Fruit fly (Drosophila melanogaster) whole organism, embryonic: ENCODE results near the gene Vps53.

Source experiments
- Abd-B ChIP-seq: fragments of 200-800 bp; sonication (Bioruptor generic); optimal IDR thresholded peaks from 2 replicates; lab custom pipeline; 2018; ENCODE audit warnings: missing biosample characterization, mild to moderate bottlenecking, missing genetic modification characterization, moderate library complexity
- Atf3 ChIP-seq: fragments of 200-800 bp; sonication (Bioruptor generic); optimal IDR thresholded peaks from 3 replicates; lab custom pipeline; 2016; ENCODE audit warnings: missing biosample characterization, missing genetic modification characterization
- CG11085 ChIP-seq: fragments of 200-800 bp; sonication (Bioruptor generic); IDR thresholded peaks from 2 replicates; pipeline ENCODE4 v1.3.6; 2022; ENCODE audit warnings: missing biosample characterization, missing genetic modification characterization
- CG15011 ChIP-seq: fragments of 200-800 bp; sonication (Bioruptor generic); optimal IDR thresholded peaks from 3 replicates; lab custom pipeline; 2018; ENCODE audit warnings: missing biosample characterization, mild to moderate bottlenecking, missing genetic modification characterization
- CG15479 ChIP-seq: fragments of 200-800 bp; sonication (Bioruptor generic); optimal IDR thresholded peaks from 3 replicates; lab custom pipeline; 2019; ENCODE audit warnings: missing biosample characterization, mild to moderate bottlenecking, missing genetic modification characterization, moderate library complexity
- CG16813 ChIP-seq: fragments of 200-800 bp; sonication (Bioruptor generic); IDR thresholded peaks from 3 replicates; pipeline ENCODE4 v1.3.6; 2022; ENCODE audit warnings: missing biosample characterization, missing genetic modification characterization; ENCODE audit not compliant: partially characterized antibody
- CG16863 ChIP-seq: fragments of 200-800 bp; sonication (Bioruptor generic); optimal IDR thresholded peaks from 3 replicates; lab custom pipeline; 2016; ENCODE audit warnings: missing biosample characterization, missing genetic modification characterization
- CG17186 ChIP-seq: fragments of 200-800 bp; sonication (Bioruptor generic); optimal IDR thresholded peaks from 3 replicates; lab custom pipeline; 2017; ENCODE audit warnings: missing biosample characterization, missing genetic modification reagents, missing genetic modification characterization
- CG17359 ChIP-seq: fragments of 200-800 bp; sonication (Bioruptor generic); optimal IDR thresholded peaks from 3 replicates; lab custom pipeline; 2018; ENCODE audit warnings: missing biosample characterization, mild to moderate bottlenecking, missing genetic modification characterization, moderate library complexity
- CG17802 ChIP-seq: fragments of 200-800 bp; sonication (Bioruptor generic); optimal IDR thresholded peaks from 2 replicates; lab custom pipeline; 2018; ENCODE audit warnings: missing biosample characterization, mild to moderate bottlenecking, missing genetic modification characterization, moderate library complexity
- CG2116 ChIP-seq: fragments of 200-800 bp; sonication (Bioruptor generic); optimal IDR thresholded peaks from 3 replicates; lab custom pipeline; 2018; ENCODE audit warnings: missing biosample characterization, mild to moderate bottlenecking, missing genetic modification characterization
- CG33213 ChIP-seq: fragments of 200-800 bp; sonication (Bioruptor generic); optimal IDR thresholded peaks from 3 replicates; lab custom pipeline; 2016; ENCODE audit warnings: missing biosample characterization, missing genetic modification characterization
- CG43689 ChIP-seq: fragments of 200-800 bp; sonication (Bioruptor generic); IDR thresholded peaks from 2 replicates; pipeline ENCODE4 v1.3.6; 2022; ENCODE audit warnings: missing biosample characterization, missing genetic modification characterization
- CG6765 ChIP-seq: fragments of 200-800 bp; sonication (Bioruptor generic); optimal IDR thresholded peaks from 3 replicates; lab custom pipeline; 2017; ENCODE audit warnings: missing biosample characterization, mild to moderate bottlenecking, missing genetic modification characterization
- CG7745 ChIP-seq: fragments of 200-800 bp; sonication (Bioruptor generic); optimal IDR thresholded peaks from 2 replicates; lab custom pipeline; 2018; ENCODE audit warnings: missing biosample characterization, mild to moderate bottlenecking, missing genetic modification characterization, moderate library complexity
- CG8359 ChIP-seq: fragments of 200-800 bp; sonication (Bioruptor generic); optimal IDR thresholded peaks from 2 replicates; lab custom pipeline; 2017; ENCODE audit warnings: missing biosample characterization, mild to moderate bottlenecking, missing genetic modification characterization, borderline replicate concordance
- CG9437 ChIP-seq: fragments of 200-800 bp; sonication (Bioruptor generic); optimal IDR thresholded peaks from 2 replicates; lab custom pipeline; 2018; ENCODE audit warnings: missing biosample characterization, mild to moderate bottlenecking, missing genetic modification characterization
- CG9727 ChIP-seq: fragments of 200-800 bp; sonication (Bioruptor generic); optimal IDR thresholded peaks from 3 replicates; lab custom pipeline; 2017; ENCODE audit warnings: missing biosample characterization, mild to moderate bottlenecking, missing genetic modification characterization
- Deaf1 ChIP-seq: fragments of 200-800 bp; optimal IDR thresholded peaks from 3 replicates; lab custom pipeline; 2019; ENCODE audit warnings: missing biosample characterization, mild to moderate bottlenecking, missing genetic modification characterization, moderate library complexity
- Dfd ChIP-seq, 2 experiments: fragments of >200 bp; optimal IDR thresholded peaks; 2 replicates each; lab custom pipeline; 2017; ENCODE audit warnings: missing biosample characterization in 2 of 2, missing genetic modification characterization in 2 of 2
- Fer2 ChIP-seq: fragments of 200-800 bp; sonication (Bioruptor generic); optimal IDR thresholded peaks from 2 replicates; lab custom pipeline; 2018; ENCODE audit warnings: missing biosample characterization, mild to moderate bottlenecking, missing genetic modification characterization, moderate library complexity
- Fer3 ChIP-seq: fragments of 200-800 bp; sonication (Bioruptor generic); optimal IDR thresholded peaks from 2 replicates; lab custom pipeline; 2018; ENCODE audit warnings: missing biosample characterization, mild to moderate bottlenecking, missing genetic modification characterization, moderate library complexity
- HLH54F ChIP-seq: fragments of 200-800 bp; sonication (Bioruptor generic); optimal IDR thresholded peaks from 3 replicates; lab custom pipeline; 2016; ENCODE audit warnings: missing biosample characterization, missing genetic modification characterization
- Hmx ChIP-seq: fragments of 200-800 bp; sonication (Bioruptor generic); optimal IDR thresholded peaks from 2 replicates; lab custom pipeline; 2016; ENCODE audit warnings: missing biosample characterization, missing genetic modification characterization
- NfI ChIP-seq: fragments of 200-800 bp; sonication (Bioruptor generic); optimal IDR thresholded peaks from 3 replicates; lab custom pipeline; 2018; ENCODE audit warnings: missing biosample characterization, mild to moderate bottlenecking, missing genetic modification characterization, moderate library complexity
- Optix ChIP-seq: fragments of 200-800 bp; sonication (Bioruptor generic); IDR thresholded peaks from 3 replicates; pipeline ENCODE4 v1.3.6; 2022; ENCODE audit warnings: missing biosample characterization, missing genetic modification characterization
- Scr ChIP-seq: fragments of 200-800 bp; sonication (Bioruptor generic); IDR thresholded peaks from 2 replicates; pipeline ENCODE4 v1.3.6; 2022; ENCODE audit warnings: missing biosample characterization, missing genetic modification characterization; ENCODE audit not compliant: partially characterized antibody
- Six4 ChIP-seq: fragments of 200-800 bp; sonication (Bioruptor generic); optimal IDR thresholded peaks from 2 replicates; lab custom pipeline; 2016; ENCODE audit warnings: missing biosample characterization, missing genetic modification characterization
- Tbp ChIP-seq: fragments of >200 bp; optimal IDR thresholded peaks from 2 replicates; lab custom pipeline; 2018; ENCODE audit warnings: missing biosample characterization, missing genetic modification characterization
- Usf ChIP-seq: fragments of 200-800 bp; sonication (Bioruptor generic); optimal IDR thresholded peaks from 2 replicates; lab custom pipeline; 2017; ENCODE audit warnings: missing genotype, missing biosample characterization, missing genetic modification characterization
- ac ChIP-seq: fragments of 200-800 bp; sonication (Bioruptor generic); optimal IDR thresholded peaks from 3 replicates; lab custom pipeline; 2017; ENCODE audit warnings: missing biosample characterization, mild to moderate bottlenecking, missing genetic modification characterization
- bbx ChIP-seq: fragments of 200-800 bp; sonication (Bioruptor generic); IDR thresholded peaks from 2 replicates; pipeline ENCODE4 v1.3.6; 2022; ENCODE audit warnings: missing biosample characterization, missing genetic modification characterization; ENCODE audit not compliant: partially characterized antibody
- ci ChIP-seq: fragments of 200-800 bp; sonication (Bioruptor generic); IDR thresholded peaks from 3 replicates; pipeline ENCODE4 v1.3.6; 2022; ENCODE audit warnings: missing biosample characterization, missing genetic modification characterization
- ems ChIP-seq: fragments of 200-800 bp; sonication (Bioruptor generic); optimal IDR thresholded peaks from 3 replicates; lab custom pipeline; 2016; ENCODE audit warnings: missing biosample characterization, missing genetic modification characterization
- en ChIP-seq: fragments of 200-800 bp; sonication (Bioruptor generic); optimal IDR thresholded peaks from 2 replicates; lab custom pipeline; 2016; ENCODE audit warnings: missing biosample characterization, missing genetic modification characterization
- fd102C ChIP-seq: fragments of 200-800 bp; sonication (Bioruptor generic); optimal IDR thresholded peaks from 2 replicates; lab custom pipeline; 2018; ENCODE audit warnings: missing biosample characterization, mild to moderate bottlenecking, missing genetic modification characterization, moderate library complexity
- fru ChIP-seq: fragments of >200 bp; optimal IDR thresholded peaks from 2 replicates; lab custom pipeline; 2017
- gcm2 ChIP-seq: fragments of 200-800 bp; sonication (Bioruptor generic); optimal IDR thresholded peaks from 2 replicates; lab custom pipeline; 2016; ENCODE audit warnings: missing biosample characterization, missing genetic modification characterization
- grau ChIP-seq: fragments of 200-800 bp; optimal IDR thresholded peaks from 3 replicates; lab custom pipeline; 2019; ENCODE audit warnings: missing biosample characterization, mild to moderate bottlenecking, missing genetic modification characterization, moderate library complexity
- ham ChIP-seq: fragments of 200-800 bp; sonication (Bioruptor generic); IDR thresholded peaks from 2 replicates; pipeline ENCODE4 v1.3.6; 2022; ENCODE audit warnings: missing biosample characterization, missing genetic modification characterization
- pum ChIP-seq: fragments of 200-800 bp; sonication (Bioruptor generic); optimal IDR thresholded peaks from 2 replicates; lab custom pipeline; 2016; ENCODE audit warnings: missing biosample characterization, missing genetic modification characterization
- slbo ChIP-seq: fragments of 200-800 bp; sonication (Bioruptor generic); IDR thresholded peaks from 2 replicates; pipeline ENCODE4 v1.3.6; 2022; ENCODE audit warnings: missing biosample characterization, missing genetic modification characterization
- slp2 ChIP-seq: fragments of 200-800 bp; sonication (Bioruptor generic); optimal IDR thresholded peaks from 2 replicates; lab custom pipeline; 2016; ENCODE audit warnings: missing biosample characterization, missing genetic modification characterization
- so ChIP-seq: fragments of 200-800 bp; sonication (Bioruptor generic); IDR thresholded peaks from 3 replicates; pipeline ENCODE4 v1.3.6; 2022; ENCODE audit warnings: missing biosample characterization, missing genetic modification characterization
- trem ChIP-seq: fragments of 200-800 bp; optimal IDR thresholded peaks from 3 replicates; lab custom pipeline; 2019; ENCODE audit warnings: missing biosample characterization, mild to moderate bottlenecking, missing genetic modification characterization, moderate library complexity
- unc-4 ChIP-seq: fragments of 200-800 bp; sonication (Bioruptor generic); IDR thresholded peaks from 2 replicates; pipeline ENCODE4 v1.3.6; 2022; ENCODE audit warnings: missing biosample characterization, missing genetic modification characterization; ENCODE audit not compliant: partially characterized antibody
- wdn ChIP-seq: fragments of 200-800 bp; sonication (Bioruptor generic); IDR thresholded peaks from 2 replicates; pipeline ENCODE4 v1.3.6; 2022; ENCODE audit warnings: missing biosample characterization, missing genetic modification characterization

Vps53 gene

dm6 chr2L:4332962-4333757, 52.7 kb downstream of the Vps53 start (continued):
- TF ChIP-seq Optix (GFP tag; lab: Robert Waterston, UW) (peak; percentile 78), CG17359 (tag; lab: Kevin White, UChicago) (peak; percentile 88), CG43689 (peak; percentile 83), CG7745 (tag; lab: Kevin White, UChicago) (no peak), Fer2 (tag; lab: Kevin White, UChicago) (peak; percentile 60), CG8359 (GFP tag; lab: Kevin White, UChicago) (peak; percentile 78), ham (GFP tag; lab: Robert Waterston, UW) (no peak), fd102C (no peak), CG16863 (GFP tag; lab: Kevin White, UChicago) (peak; percentile 85), wdn (GFP tag; lab: Robert Waterston, UW) (peak; percentile 71), Fer3 (peak; percentile 85), unc-4 (GFP tag; lab: Robert Waterston, UW) (no peak), CG6765 (GFP tag; lab: Kevin White, UChicago) (peak; percentile 64), ac (GFP tag; lab: Kevin White, UChicago) (no peak), CG11085 (GFP tag; lab: Robert Waterston, UW) (0 out of 2 replicates have a peak, but pooled peaks have one; percentile 37), Abd-B (peak; percentile 68), slbo (GFP tag; lab: Robert Waterston, UW) (peak; percentile 84), gcm2 (GFP tag; lab: Kevin White, UChicago) (peak; percentile 32), CG17186 (no peak), so (peak; percentile 86), CG17802 (tag; lab: Kevin White, UChicago) (peak; percentile 70), Usf (GFP tag; lab: Kevin White, UChicago) (peak; percentile 36), trem (tag; lab: Kevin White, UChicago) (peak; percentile 72), CG9727 (GFP tag; lab: Kevin White, UChicago) (peak; percentile 87), Six4 (GFP tag; lab: Kevin White, UChicago) (peak; percentile 45), CG16813 (GFP tag; lab: Robert Waterston, UW) (no peak), CG15011 (GFP tag; lab: Kevin White, UChicago) (peak; percentile 64), bbx (GFP tag; lab: Robert Waterston, UW) (peak; percentile 31; the same call in 1 of the 2 replicates), Deaf1 (tag; lab: Kevin White, UChicago) (peak; percentile 37), CG9437 (GFP tag; lab: Kevin White, UChicago) (peak; percentile 67), Dfd (GFP tag; optimal IDR thresholded peaks at IDR 0.05; lab: Kevin White, UChicago) (no peak), CG15479 (GFP tag; lab: Kevin White, UChicago) (no peak), slp2 (GFP tag; lab: Kevin White, UChicago) (peak; percentile 69), fru (lab: Kevin White, UChicago) (no peak), Scr (no peak), CG2116 (GFP tag; lab: Kevin White, UChicago) (no peak), grau (peak; percentile 79), Tbp (peak; percentile 31), HLH54F (peak; percentile 80), en (peak; percentile 71), CG33213 (GFP tag; lab: Kevin White, UChicago) (peak; percentile 74), pum (GFP tag; lab: Kevin White, UChicago) (peak; percentile 77), Atf3 (GFP tag; lab: Kevin White, UChicago) (peak; percentile 4), Hmx (GFP tag; lab: Kevin White, UChicago) (peak; percentile 37), ems (GFP tag; lab: Kevin White, UChicago) (peak; percentile 66), ci (GFP tag; lab: Robert Waterston, UW) (peak; percentile 94), NfI (GFP tag; lab: Kevin White, UChicago) (peak; percentile 83)
